Fruit fly (Drosophila melanogaster) whole organism, adult: ENCODE results near the gene Osi5.

Source experiments
- CG11617 ChIP-seq: fragments of 200-800 bp; sonication (Bioruptor generic); optimal IDR thresholded peaks from 2 replicates; lab custom pipeline; 2017; ENCODE audit warnings: mild to moderate bottlenecking, missing biosample characterization, missing genetic modification reagents, missing genetic modification characterization
- CG1620 ChIP-seq: fragments of 200-800 bp; sonication (Bioruptor generic); optimal IDR thresholded peaks from 2 replicates; lab custom pipeline; 2016; ENCODE audit warnings: missing biosample characterization, missing genetic modification characterization
- CG5204 ChIP-seq: fragments of 200-800 bp; sonication (Bioruptor generic); optimal IDR thresholded peaks from 2 replicates; lab custom pipeline; 2016; ENCODE audit warnings: missing biosample characterization, missing genetic modification characterization
- CG7045 ChIP-seq: fragments of 200-800 bp; sonication (Bioruptor generic); optimal IDR thresholded peaks from 2 replicates; lab custom pipeline; 2017; ENCODE audit warnings: missing biosample characterization, mild to moderate bottlenecking, missing genetic modification characterization
- CG7101 ChIP-seq: fragments of 200-800 bp; sonication (Bioruptor generic); optimal IDR thresholded peaks from 2 replicates; lab custom pipeline; 2018; ENCODE audit warnings: missing biosample characterization, mild to moderate bottlenecking, missing genetic modification characterization, moderate library complexity
- Clk ChIP-seq: fragments of 200-800 bp; sonication (Bioruptor generic); optimal IDR thresholded peaks from 2 replicates; lab custom pipeline; 2017; ENCODE audit warnings: missing biosample characterization, missing genetic modification characterization
- Hr96 ChIP-seq: fragments of 200-800 bp; sonication (Bioruptor generic); optimal IDR thresholded peaks from 2 replicates; lab custom pipeline; 2016; ENCODE audit warnings: missing biosample characterization, missing genetic modification characterization
- ovo ChIP-seq: fragments of 200-800 bp; sonication (Bioruptor generic); optimal IDR thresholded peaks from 2 replicates; lab custom pipeline; 2016; ENCODE audit warnings: missing biosample characterization, missing genetic modification characterization
- tj ChIP-seq: fragments of 200-800 bp; sonication (Bioruptor generic); optimal IDR thresholded peaks from 3 replicates; lab custom pipeline; 2017; ENCODE audit warnings: missing biosample characterization, mild to moderate bottlenecking, missing genetic modification characterization, moderate library complexity
- toe ChIP-seq: fragments of 200-800 bp; sonication (Bioruptor generic); optimal IDR thresholded peaks from 2 replicates; lab custom pipeline; 2016; ENCODE audit warnings: missing biosample characterization, missing genetic modification characterization

- TF ChIP-seq tj (GFP tag; lab: Kevin White, UChicago) (no peak), CG11617 (GFP tag; lab: Kevin White, UChicago) (no peak), Hr96 (GFP tag; lab: Kevin White, UChicago) (no peak), CG1620 (GFP tag; lab: Kevin White, UChicago) (no peak), ovo (no peak), toe (GFP tag; lab: Kevin White, UChicago) (no peak), CG7045 (no peak), CG7101 (tag; lab: Kevin White, UChicago) (no peak), CG5204 (GFP tag; lab: Kevin White, UChicago) (no peak), Clk (GFP tag; lab: Kevin White, UChicago) (no peak)
These were observed 14.0 kb downstream of the Osi5 start for dm6 chr3R:6241289-6241688.
